Worm (Caenorhabditis elegans) whole organism, early embryonic: Measurements from ENCODE around the gene ntl-3.
A peak's percentile ranks its signal among the peaks of the same experiment; 100 is the strongest.
"Not testable (repeated sequence)": the region's sequence is repeated elsewhere in the genome, so short reads cannot be mapped to it uniquely, and the experiment has no call there.

Experiments
- B0310.2 ChIP-seq: sonication (generic microtip); optimal IDR thresholded peaks from 2 replicates; lab custom pipeline; 2016; ENCODE audit warnings: mild to moderate bottlenecking, missing genetic modification characterization, missing compliant biosample characterization
- F13C5.2 ChIP-seq: sonication (generic microtip); optimal IDR thresholded peaks from 2 replicates; lab custom pipeline; 2017; ENCODE audit warnings: mild to moderate bottlenecking, missing genetic modification characterization, inconsistent platforms, missing compliant biosample characterization
- aly-1 ChIP-seq: sonication (generic microtip); optimal IDR thresholded peaks from 2 replicates; lab custom pipeline; 2016; ENCODE audit warnings: missing genetic modification characterization, missing compliant biosample characterization
- ama-1 ChIP-seq: fragments of 150-350 bp; optimal IDR thresholded peaks from 2 replicates; lab custom pipeline; 2014
- ceh-13 ChIP-seq: fragments of 200-800 bp; sonication (Bioruptor generic); optimal IDR thresholded peaks from 2 replicates; lab custom pipeline; 2018; ENCODE audit warnings: mild to moderate bottlenecking, missing genetic modification characterization, missing compliant biosample characterization
- ets-7 ChIP-seq: sonication (generic microtip); optimal IDR thresholded peaks from 2 replicates; lab custom pipeline; 2016; ENCODE audit warnings: missing genotype, missing genetic modification characterization, missing compliant biosample characterization
- flt-1 ChIP-seq: fragments of 200-800 bp; sonication (Bioruptor generic); IDR thresholded peaks from 2 replicates; pipeline ENCODE4 v1.3.6; 2022; ENCODE audit warnings: missing genetic modification characterization, missing compliant biosample characterization
- hmbx-1 ChIP-seq: sonication (generic microtip); optimal IDR thresholded peaks from 2 replicates; lab custom pipeline; 2016; ENCODE audit warnings: mild to moderate bottlenecking, missing genetic modification characterization, missing compliant biosample characterization
- hmg-4 ChIP-seq: fragments of 200-800 bp; sonication (Bioruptor generic); optimal IDR thresholded peaks from 2 replicates; lab custom pipeline; 2018; ENCODE audit warnings: mild to moderate bottlenecking, missing genetic modification characterization, missing compliant biosample characterization
- hnd-1 ChIP-seq: sonication (generic microtip); optimal IDR thresholded peaks from 2 replicates; lab custom pipeline; 2016; ENCODE audit warnings: missing genetic modification characterization, missing compliant biosample characterization
- pes-1 ChIP-seq: fragments of 200-800 bp; sonication (Bioruptor generic); IDR thresholded peaks from 2 replicates; pipeline ENCODE4 v1.3.6; 2022; ENCODE audit warnings: missing genetic modification reagents, missing genetic modification characterization, missing compliant biosample characterization
- scrt-1 ChIP-seq: fragments of 200-800 bp; sonication (Bioruptor generic); IDR thresholded peaks from 2 replicates; pipeline ENCODE4 v1.3.6; 2022; ENCODE audit warnings: missing genetic modification characterization, missing compliant biosample characterization
- sea-1 ChIP-seq: fragments of 200-800 bp; sonication (Bioruptor generic); conservative IDR thresholded peaks from 2 replicates; pipeline ENCODE4 v1.3.6; 2022; ENCODE audit warnings: missing genetic modification characterization, missing compliant biosample characterization
- tbx-11 ChIP-seq: fragments of 200-800 bp; sonication (Bioruptor generic); IDR thresholded peaks from 2 replicates; pipeline ENCODE4 v1.3.6; 2022; ENCODE audit warnings: missing genetic modification characterization, missing compliant biosample characterization
- tbx-37 ChIP-seq: fragments of 200-800 bp; sonication (Bioruptor generic); conservative IDR thresholded peaks from 2 replicates; pipeline ENCODE4 v1.3.6; 2022; ENCODE audit warnings: missing genetic modification reagents, missing genetic modification characterization, missing compliant biosample characterization
- tra-4 ChIP-seq: sonication (generic microtip); optimal IDR thresholded peaks from 2 replicates; lab custom pipeline; 2017; ENCODE audit warnings: missing genetic modification characterization, missing compliant biosample characterization

The ntl-3 gene

DNA sequence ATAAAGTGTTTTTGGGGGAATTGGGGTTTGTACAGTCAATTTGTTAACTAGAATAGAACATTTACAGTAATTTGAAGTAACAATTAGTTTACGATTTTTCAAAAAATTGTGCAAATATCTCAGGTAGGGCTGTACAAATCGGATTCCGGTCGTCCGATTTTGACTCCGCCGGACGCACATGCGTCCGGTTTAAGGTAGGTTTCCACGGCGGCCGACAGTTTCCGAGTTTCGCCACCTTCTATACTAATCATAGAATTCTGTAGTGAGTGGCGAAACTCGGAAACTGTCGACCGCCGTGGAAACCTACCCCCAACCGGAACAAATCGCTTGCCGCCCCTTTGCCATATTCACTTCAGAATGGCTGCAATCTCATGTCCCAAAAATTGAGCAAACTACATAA lies 56.8 kb downstream of the ntl-3 start:
- TF ChIP-seq hmg-4 (GFP tag; lab: Kevin White, UChicago) (no peak), pes-1 (GFP tag; lab: Robert Waterston, UW) (no peak), aly-1 (tag; lab: Kevin White, UChicago) (no peak), sea-1 (no peak), tbx-11 (GFP tag; lab: Robert Waterston, UW) (no peak), ets-7 (no peak), tra-4 (tag; lab: Kevin White, UChicago) (no peak), ama-1 (no peak), ceh-13 (GFP tag; lab: Kevin White, UChicago) (no peak), B0310.2 (no peak)

DNA sequence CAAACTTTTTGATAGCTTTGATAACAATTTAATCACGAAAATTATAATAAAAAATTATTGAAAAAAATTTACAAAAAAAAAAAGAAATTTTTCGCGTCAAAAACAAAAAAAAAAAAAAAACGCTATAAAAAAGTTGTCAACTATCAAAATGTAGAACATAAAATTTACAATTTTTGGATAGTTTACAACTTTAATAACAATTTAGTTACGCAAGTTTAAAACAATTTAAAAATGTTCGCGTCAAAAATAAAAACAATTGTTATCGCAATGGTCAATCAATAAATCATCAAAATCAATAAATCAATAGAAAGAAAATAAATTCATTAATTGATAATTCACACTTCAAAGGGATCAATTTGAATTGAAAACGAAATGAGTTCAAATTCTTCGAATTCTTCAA lies 58.9 kb downstream of the ntl-3 start, which contains the start of gene C24H11.1:
C24H11.1 (plus strand) TSS at position 301 of the 400 bp plus-strand sequence.
- not testable (repeated sequence) for TF ChIP-seq tra-4 (tag; lab: Kevin White, UChicago); hmg-4 (GFP tag; lab: Kevin White, UChicago); aly-1 (tag; lab: Kevin White, UChicago)

- TF ChIP-seq ets-7 (peak; percentile 30), aly-1 (tag; lab: Kevin White, UChicago) (no peak)
Observed at ce11 chrIII:11785961-11786360, 60.3 kb downstream of the ntl-3 start, which contains the start of gene tbx-38. TSS of gene tbx-38 (minus strand) at chrIII:11786061.

DNA sequence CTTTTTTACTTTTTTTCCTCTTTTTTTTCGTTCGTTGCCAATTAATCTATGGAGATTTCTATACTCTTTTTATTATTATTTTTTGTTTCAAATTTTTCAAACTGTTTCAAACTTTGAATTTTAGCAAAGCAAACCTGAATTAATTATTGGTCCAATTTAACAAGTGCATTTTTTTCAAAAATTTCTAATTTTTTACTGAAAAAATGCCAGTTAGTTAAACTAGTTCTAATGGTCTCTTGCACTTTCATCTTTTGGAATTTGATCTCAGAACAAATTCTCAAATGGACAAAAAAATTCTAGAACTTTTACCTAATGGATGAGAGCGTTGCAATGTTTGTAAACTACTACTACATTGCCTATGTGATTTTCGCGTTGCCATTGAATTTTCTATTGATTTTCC lies 64.5 kb downstream of the ntl-3 start, which contains the start of gene srd-74:
srd-74 (plus strand) TSS at position 301 of the 400 bp plus-strand sequence.
- TF ChIP-seq ceh-13 (GFP tag; lab: Kevin White, UChicago): no peak
- no peak for TF ChIP-seq scrt-1 (GFP tag; lab: Robert Waterston, UW)
- no peak for TF ChIP-seq ets-7
- TF ChIP-seq hmg-4 (GFP tag; lab: Kevin White, UChicago): no peak
- no peak for TF ChIP-seq B0310.2
- no peak for TF ChIP-seq tbx-11 (GFP tag; lab: Robert Waterston, UW)
- no peak for TF ChIP-seq hnd-1 (tag; lab: Kevin White, UChicago)
- no peak for TF ChIP-seq sea-1
- TF ChIP-seq F13C5.2 (tag; lab: Kevin White, UChicago): no peak
- TF ChIP-seq tra-4 (tag; lab: Kevin White, UChicago): no peak
- no peak for TF ChIP-seq ama-1
- no peak for TF ChIP-seq hmbx-1 (tag; lab: Kevin White, UChicago)
- TF ChIP-seq tbx-37 (GFP tag; lab: Robert Waterston, UW): no peak
- no peak for TF ChIP-seq pes-1 (GFP tag; lab: Robert Waterston, UW)
- TF ChIP-seq flt-1 (GFP tag; lab: Robert Waterston, UW): no peak
